Worm (Caenorhabditis elegans): ENCODE data around the gene F47D12.3.

Gene F47D12.3

ce11 chrIII:6310352-6310751, 12.1 kb downstream of the F47D12.3 start:
- TF ChIP-seq fkh-10 (GFP tag; optimal IDR thresholded peaks at IDR 0.05) (peak; percentile 39), ces-1 (GFP tag; optimal IDR thresholded peaks at IDR 0.05) (peak; percentile 61), mxl-3 (GFP tag; optimal IDR thresholded peaks at IDR 0.05) (no peak)

- no peak for TF ChIP-seq egl-43 (GFP tag; IDR thresholded peaks at IDR 0.05)
These were observed 13.2 kb downstream of the F47D12.3 start for ce11 chrIII:6311452-6311851.

- TF ChIP-seq unc-62 (GFP tag; optimal IDR thresholded peaks at IDR 0.05 in 1 of 2) (peak in 1 of 2 experiments; percentile 74), unc-62 (tag; optimal IDR thresholded peaks at IDR 0.05) (no peak), nhr-11 (tag; optimal IDR thresholded peaks at IDR 0.05) (no peak), aha-1 (tag) (peak; percentile 56)
These were observed 14.0 kb downstream of the F47D12.3 start for ce11 chrIII:6312244-6312643.

ce11 chrIII:6315515-6315914, 17.3 kb downstream of the F47D12.3 start:
- no peak for TF ChIP-seq mxl-2 (GFP tag; conservative IDR thresholded peaks at IDR 0.05)
- TF ChIP-seq unc-62 (GFP tag; optimal IDR thresholded peaks at IDR 0.05 in 1 of 2): peak in 1 of 2 experiments; percentile 98
- no peak for TF ChIP-seq unc-62 (tag; optimal IDR thresholded peaks at IDR 0.05)

ce11 chrIII:6316795-6317194, 18.5 kb downstream of the F47D12.3 start:
- peak; percentile 93 for TF ChIP-seq aha-1 (tag)
- no peak for TF ChIP-seq set-16 (GFP tag; IDR thresholded peaks at IDR 0.05)

- TF ChIP-seq set-16 (GFP tag; IDR thresholded peaks at IDR 0.05) (no peak), unc-62 (GFP tag; optimal IDR thresholded peaks at IDR 0.05 in 1 of 2) (peak in 1 of 2 experiments; percentile 8), unc-62 (tag; optimal IDR thresholded peaks at IDR 0.05) (no peak), fkh-10 (GFP tag; optimal IDR thresholded peaks at IDR 0.05) (peak; percentile 92), nhr-25 (tag; optimal IDR thresholded peaks at IDR 0.05; ENCODE audit: borderline replicate concordance, insufficient read depth) (no peak), ces-1 (GFP tag; optimal IDR thresholded peaks at IDR 0.05) (peak; percentile 93), ctbp-1 (GFP tag; IDR thresholded peaks at IDR 0.05) (peak; percentile 64; the same call in 1 of the 2 replicates)
These were observed 19.1 kb downstream of the F47D12.3 start for ce11 chrIII:6317345-6317744.

- TF ChIP-seq vab-7 (GFP tag; IDR thresholded peaks at IDR 0.05): no peak
- peak in 1 of 2 experiments; percentile 38 for TF ChIP-seq unc-62 (GFP tag; optimal IDR thresholded peaks at IDR 0.05 in 1 of 2)
- no peak for TF ChIP-seq unc-62 (tag; optimal IDR thresholded peaks at IDR 0.05)
These were observed 25.9 kb downstream of the F47D12.3 start, which contains the start of gene C56G2.5 for ce11 chrIII:6324139-6324538. Gene C56G2.5, minus strand, starts transcription at chrIII:6324239.

- TF ChIP-seq egl-43 (GFP tag; IDR thresholded peaks at IDR 0.05): no peak
- no peak for TF ChIP-seq mdt-29 (GFP tag; IDR thresholded peaks at IDR 0.05)
- no peak for TF ChIP-seq spr-1 (tag; optimal IDR thresholded peaks at IDR 0.05)
- TF ChIP-seq zfp-2 (tag; optimal IDR thresholded peaks at IDR 0.05): no peak
- no peak for TF ChIP-seq mep-1 (tag; optimal IDR thresholded peaks at IDR 0.05)
- TF ChIP-seq lin-29 (GFP tag; IDR thresholded peaks at IDR 0.05): no peak
- TF ChIP-seq gei-8 (GFP tag; optimal IDR thresholded peaks at IDR 0.05): no peak
- no peak for TF ChIP-seq saeg-2 (GFP tag; IDR thresholded peaks at IDR 0.05)
- no peak for TF ChIP-seq F49E8.2 (tag; optimal IDR thresholded peaks at IDR 0.05; ENCODE audit: borderline replicate concordance)
- TF ChIP-seq dve-1 (tag; optimal IDR thresholded peaks at IDR 0.05; ENCODE audit: insufficient read depth): no peak
- TF ChIP-seq pqm-1 (tag; optimal IDR thresholded peaks at IDR 0.05): no peak
- TF ChIP-seq ceh-32 (tag; optimal IDR thresholded peaks at IDR 0.05; ENCODE audit: poor library complexity): no peak
- no peak for TF ChIP-seq ama-1 (optimal IDR thresholded peaks at IDR 0.05)
- TF ChIP-seq R02D3.7 (tag; optimal IDR thresholded peaks at IDR 0.05): no peak
- TF ChIP-seq madf-5 (GFP tag; IDR thresholded peaks at IDR 0.05): no peak
- no peak for TF ChIP-seq nhr-111 (GFP tag; optimal IDR thresholded peaks at IDR 0.05)
- no peak for TF ChIP-seq nhr-48 (tag; optimal IDR thresholded peaks at IDR 0.05)
- no peak for TF ChIP-seq daf-12 (tag; optimal IDR thresholded peaks at IDR 0.05)
- no peak for TF ChIP-seq attf-4 (tag; optimal IDR thresholded peaks at IDR 0.05)
These were observed 33.0 kb downstream of the F47D12.3 start, which contains the start of gene C56G2.4 for ce11 chrIII:6331211-6331782. Gene C56G2.4, plus strand, starts transcription at chrIII:6331732.

Data from whole organism, L4 larva.